Fruit fly (Drosophila melanogaster) whole organism, adult: ENCODE results near the gene Ykt6.
A peak's percentile ranks its signal among the peaks of the same experiment; 100 is the strongest.

ENCODE experiments used
- CG11617 ChIP-seq: fragments of 200-800 bp; sonication (Bioruptor generic); optimal IDR thresholded peaks from 2 replicates; lab custom pipeline; 2017; ENCODE audit warnings: mild to moderate bottlenecking, missing biosample characterization, missing genetic modification reagents, missing genetic modification characterization
- CG12768 ChIP-seq: fragments of 200-800 bp; sonication (Bioruptor generic); optimal IDR thresholded peaks from 2 replicates; lab custom pipeline; 2017; ENCODE audit warnings: missing biosample characterization, missing genetic modification characterization, mild to moderate bottlenecking, moderate library complexity, missing genetic modification reagents
- CG14711 ChIP-seq: fragments of 200-800 bp; sonication (Bioruptor generic); optimal IDR thresholded peaks from 2 replicates; lab custom pipeline; 2018; ENCODE audit warnings: missing biosample characterization, mild to moderate bottlenecking, missing genetic modification characterization, moderate library complexity
- CG1620 ChIP-seq: fragments of 200-800 bp; sonication (Bioruptor generic); optimal IDR thresholded peaks from 2 replicates; lab custom pipeline; 2016; ENCODE audit warnings: missing biosample characterization, missing genetic modification characterization
- CG33017 ChIP-seq: fragments of 200-800 bp; sonication (Bioruptor generic); optimal IDR thresholded peaks from 2 replicates; lab custom pipeline; 2018; ENCODE audit warnings: missing biosample characterization, mild to moderate bottlenecking, missing genetic modification characterization, moderate library complexity
- CG5204 ChIP-seq: fragments of 200-800 bp; sonication (Bioruptor generic); optimal IDR thresholded peaks from 2 replicates; lab custom pipeline; 2016; ENCODE audit warnings: missing biosample characterization, missing genetic modification characterization
- CG7045 ChIP-seq: fragments of 200-800 bp; sonication (Bioruptor generic); optimal IDR thresholded peaks from 2 replicates; lab custom pipeline; 2017; ENCODE audit warnings: missing biosample characterization, mild to moderate bottlenecking, missing genetic modification characterization
- CG7101 ChIP-seq: fragments of 200-800 bp; sonication (Bioruptor generic); optimal IDR thresholded peaks from 2 replicates; lab custom pipeline; 2018; ENCODE audit warnings: missing biosample characterization, mild to moderate bottlenecking, missing genetic modification characterization, moderate library complexity
- Clk ChIP-seq: fragments of 200-800 bp; sonication (Bioruptor generic); optimal IDR thresholded peaks from 2 replicates; lab custom pipeline; 2017; ENCODE audit warnings: missing biosample characterization, missing genetic modification characterization
- Crg-1 ChIP-seq: fragments of 200-800 bp; sonication (Bioruptor generic); optimal IDR thresholded peaks from 2 replicates; lab custom pipeline; 2016; ENCODE audit warnings: missing biosample characterization, missing genetic modification characterization
- Hr96 ChIP-seq: fragments of 200-800 bp; sonication (Bioruptor generic); optimal IDR thresholded peaks from 2 replicates; lab custom pipeline; 2016; ENCODE audit warnings: missing biosample characterization, missing genetic modification characterization
- Mnt ChIP-seq: fragments of 200-800 bp; sonication (Bioruptor generic); optimal IDR thresholded peaks from 2 replicates; lab custom pipeline; 2016; ENCODE audit warnings: missing biosample characterization, mild to moderate bottlenecking, missing genetic modification characterization
- bab1 ChIP-seq: fragments of 200-800 bp; sonication (Bioruptor generic); optimal IDR thresholded peaks from 3 replicates; lab custom pipeline; 2019; ENCODE audit warnings: missing biosample characterization, mild to moderate bottlenecking, missing genetic modification characterization, moderate library complexity
- cic ChIP-seq: fragments of 200-800 bp; sonication (Bioruptor generic); optimal IDR thresholded peaks from 2 replicates; lab custom pipeline; 2017; ENCODE audit warnings: missing biosample characterization, mild to moderate bottlenecking, missing genetic modification characterization, moderate library complexity
- cnc ChIP-seq, 2 experiments: fragments of >200 bp; optimal IDR thresholded peaks; 2 replicates each; lab custom pipeline; 2017
- kay ChIP-seq: fragments of 200-800 bp; sonication (Bioruptor generic); peaks from one replicate; lab custom pipeline; 2016; ENCODE audit warnings: missing biosample characterization, missing genetic modification characterization, borderline replicate concordance
- ovo ChIP-seq: fragments of 200-800 bp; sonication (Bioruptor generic); optimal IDR thresholded peaks from 2 replicates; lab custom pipeline; 2016; ENCODE audit warnings: missing biosample characterization, missing genetic modification characterization
- pad ChIP-seq: fragments of 200-800 bp; sonication (Bioruptor generic); optimal IDR thresholded peaks from 3 replicates; lab custom pipeline; 2017; ENCODE audit warnings: missing biosample characterization, missing genetic modification characterization, mild to moderate bottlenecking, moderate library complexity, missing genetic modification reagents
- tj ChIP-seq: fragments of 200-800 bp; sonication (Bioruptor generic); optimal IDR thresholded peaks from 3 replicates; lab custom pipeline; 2017; ENCODE audit warnings: missing biosample characterization, mild to moderate bottlenecking, missing genetic modification characterization, moderate library complexity
- toe ChIP-seq: fragments of 200-800 bp; sonication (Bioruptor generic); optimal IDR thresholded peaks from 2 replicates; lab custom pipeline; 2016; ENCODE audit warnings: missing biosample characterization, missing genetic modification characterization

The Ykt6 gene

dm6 chrX:7924913-7925312 lies 4.7 kb downstream of the Ykt6 start:
- no peak for TF ChIP-seq CG7045 (GFP tag; lab: Kevin White, UChicago)

DNA sequence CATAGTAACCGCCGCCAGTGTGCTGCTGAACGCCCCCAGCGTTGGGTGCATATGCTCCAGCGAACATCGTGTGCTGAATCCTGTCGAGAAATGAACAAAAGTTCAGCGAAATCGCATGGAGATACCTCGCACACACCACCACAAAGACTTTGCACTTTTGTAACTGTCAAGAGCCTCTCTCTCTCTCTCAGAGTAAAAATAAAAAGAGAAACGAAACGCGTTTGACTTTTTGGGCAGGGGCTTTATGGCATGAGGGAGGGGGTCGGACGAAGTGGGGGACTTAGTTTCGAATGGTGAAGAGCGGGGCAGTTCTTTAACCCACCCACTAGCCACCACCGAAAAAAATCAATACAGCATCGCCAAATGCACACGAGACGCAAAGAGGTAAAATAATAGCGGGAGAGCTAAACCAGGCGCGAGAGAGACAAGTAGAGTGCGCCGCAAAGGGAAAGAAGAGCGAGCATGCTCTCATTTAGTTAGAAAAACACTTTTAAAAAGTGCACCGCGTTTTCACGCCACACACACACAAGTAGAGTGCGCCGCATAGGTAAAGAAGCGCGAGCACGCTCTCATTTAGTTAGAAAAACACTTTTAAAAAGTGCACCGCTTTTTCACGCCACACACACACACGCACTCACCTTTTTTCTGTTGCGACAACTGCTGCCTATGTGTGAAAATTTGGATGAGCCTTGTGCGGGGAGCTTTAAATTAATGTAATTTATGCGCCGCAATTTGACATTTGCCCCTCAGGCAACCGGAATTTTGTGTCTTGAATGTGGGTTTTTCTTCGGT lies 10.2 kb downstream of the Ykt6 start:
- TF ChIP-seq pad (GFP tag; lab: Kevin White, UChicago) (peak; percentile 25), tj (GFP tag; lab: Kevin White, UChicago) (peak; percentile 8), Hr96 (GFP tag; lab: Kevin White, UChicago) (no peak), ovo (no peak), CG5204 (GFP tag; lab: Kevin White, UChicago) (no peak), CG7101 (tag; lab: Kevin White, UChicago) (peak; percentile 19), CG12768 (peak; percentile 6), cnc (optimal IDR thresholded peaks at IDR 0.05; lab: Kevin White, UChicago) (no peak)

dm6 chrX:7931028-7931549 lies 10.9 kb downstream of the Ykt6 start, which contains the start of gene mahe:
Gene mahe (minus strand): TSS chrX:7931382.
- TF ChIP-seq Clk (GFP tag; lab: Kevin White, UChicago) (no peak), Mnt (GFP tag; lab: Kevin White, UChicago) (peak; percentile 72), bab1 (peak; percentile 55), CG14711 (tag; lab: Kevin White, UChicago) (peak; percentile 35), toe (GFP tag; lab: Kevin White, UChicago) (no peak), tj (GFP tag; lab: Kevin White, UChicago) (peak; percentile 75), CG7101 (tag; lab: Kevin White, UChicago) (peak; percentile 26)

DNA sequence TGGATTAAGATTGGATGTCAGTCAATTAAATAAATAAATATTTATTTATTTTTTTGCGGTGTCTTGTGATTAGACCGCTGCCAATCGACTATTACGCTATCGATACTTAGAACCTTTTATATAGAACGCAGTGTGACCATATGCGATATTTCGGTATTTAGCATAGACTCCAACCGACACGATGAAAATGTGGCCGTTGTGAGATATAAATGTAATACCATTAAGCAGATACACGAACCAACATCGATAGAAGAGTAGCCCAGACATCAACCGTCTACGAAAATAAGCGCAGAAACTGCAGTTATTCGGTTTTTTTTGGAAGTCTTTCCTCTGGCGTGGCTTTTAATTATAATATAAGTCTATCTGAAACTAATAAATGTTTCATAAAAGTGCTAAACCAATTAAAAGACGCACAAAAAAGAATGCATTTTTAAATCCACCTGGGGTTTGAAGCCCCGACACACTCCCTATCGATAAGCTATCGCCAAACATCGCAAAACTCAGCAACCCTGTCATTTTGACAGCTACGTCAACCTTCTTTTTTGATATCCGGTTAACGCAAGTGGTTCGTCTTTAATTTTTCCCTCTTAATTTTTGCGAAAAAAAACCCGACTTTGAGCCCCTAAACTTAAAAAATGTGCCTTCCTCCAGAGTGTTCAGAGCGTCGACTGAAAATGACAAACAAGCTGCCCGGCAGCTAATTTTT lies 13.2 kb downstream of the Ykt6 start, which contains the start of the genes Dhdds and RpS14a:
Dhdds (minus strand) TSS at position 142 of the 706 bp plus-strand sequence.
RpS14a (plus strand) TSS at position 533 of the 706 bp plus-strand sequence.
- TF ChIP-seq CG1620 (peak; percentile 64), bab1 (peak; percentile 43), CG11617 (GFP tag; lab: Kevin White, UChicago) (peak; percentile 91), CG7045 (GFP tag; lab: Kevin White, UChicago) (peak; percentile 24), cnc (optimal IDR thresholded peaks at IDR 0.05; lab: Kevin White, UChicago) (no peak), Crg-1 (GFP tag; lab: Kevin White, UChicago) (peak; percentile 84), pad (GFP tag; lab: Kevin White, UChicago) (peak; percentile 66), tj (GFP tag; lab: Kevin White, UChicago) (peak; percentile 66), cic (GFP tag; lab: Kevin White, UChicago) (no peak), Clk (GFP tag; lab: Kevin White, UChicago) (no peak), CG7101 (tag; lab: Kevin White, UChicago) (peak; percentile 77), CG33017 (tag; lab: Kevin White, UChicago) (no peak), toe (GFP tag; lab: Kevin White, UChicago) (no peak), Mnt (GFP tag; lab: Kevin White, UChicago) (peak; percentile 81), Hr96 (GFP tag; lab: Kevin White, UChicago) (no peak), CG14711 (tag; lab: Kevin White, UChicago) (peak; percentile 96), CG5204 (GFP tag; lab: Kevin White, UChicago) (no peak), CG12768 (no peak), kay (GFP tag; lab: Kevin White, UChicago) (no peak), ovo (peak; percentile 77)

DNA sequence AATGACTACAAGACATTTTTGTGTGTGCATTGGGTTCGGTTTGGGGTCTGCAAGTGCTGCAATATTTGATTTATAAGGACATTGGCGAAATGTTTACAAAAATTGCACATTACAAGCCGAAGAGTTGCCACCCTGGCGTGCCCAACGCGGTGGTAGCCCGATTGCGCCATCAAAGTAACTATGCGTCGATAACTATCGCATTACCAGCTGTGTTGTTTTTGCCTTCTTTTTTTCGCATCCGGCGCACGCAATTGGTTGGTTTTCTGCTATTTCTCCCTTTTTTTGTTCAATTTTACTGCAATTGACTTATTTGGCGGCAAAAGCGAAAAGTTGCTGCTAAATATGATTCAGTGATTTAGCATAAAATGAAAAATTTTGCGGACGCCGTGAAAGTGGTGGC lies 14.5 kb downstream of the Ykt6 start, which contains the start of gene RpS14b:
RpS14b (plus strand) TSS at position 220 of the 400 bp plus-strand sequence.
- peak; percentile 88 for TF ChIP-seq Hr96 (GFP tag; lab: Kevin White, UChicago)
- peak; percentile 88 for TF ChIP-seq CG7101 (tag; lab: Kevin White, UChicago)
- TF ChIP-seq CG1620, result peak; percentile 89
- peak; percentile 57 for TF ChIP-seq CG12768
- peak; percentile 24 for TF ChIP-seq toe (GFP tag; lab: Kevin White, UChicago)
- peak; percentile 73 for TF ChIP-seq pad (GFP tag; lab: Kevin White, UChicago)
- peak; percentile 94 for TF ChIP-seq bab1
- TF ChIP-seq CG5204 (GFP tag; lab: Kevin White, UChicago), result no peak
- peak; percentile 78 for TF ChIP-seq tj (GFP tag; lab: Kevin White, UChicago)
- TF ChIP-seq ovo, result peak; percentile 89
- TF ChIP-seq cic (GFP tag; lab: Kevin White, UChicago), result peak; percentile 7
- no peak for TF ChIP-seq cnc (optimal IDR thresholded peaks at IDR 0.05; lab: Kevin White, UChicago)
- peak; percentile 83 for TF ChIP-seq Crg-1 (GFP tag; lab: Kevin White, UChicago)
- TF ChIP-seq CG33017 (tag; lab: Kevin White, UChicago), result peak; percentile 37
- TF ChIP-seq Mnt (GFP tag; lab: Kevin White, UChicago), result peak; percentile 94
- no peak for TF ChIP-seq kay (GFP tag; lab: Kevin White, UChicago)
- TF ChIP-seq CG14711 (tag; lab: Kevin White, UChicago), result peak; percentile 75
- peak; percentile 44 for TF ChIP-seq CG7045 (GFP tag; lab: Kevin White, UChicago)
- no peak for TF ChIP-seq Clk (GFP tag; lab: Kevin White, UChicago)
- peak; percentile 94 for TF ChIP-seq CG11617 (GFP tag; lab: Kevin White, UChicago)
